Worm (Caenorhabditis elegans): ENCODE data around the gene K03A1.4.

Gene K03A1.4

DNA sequence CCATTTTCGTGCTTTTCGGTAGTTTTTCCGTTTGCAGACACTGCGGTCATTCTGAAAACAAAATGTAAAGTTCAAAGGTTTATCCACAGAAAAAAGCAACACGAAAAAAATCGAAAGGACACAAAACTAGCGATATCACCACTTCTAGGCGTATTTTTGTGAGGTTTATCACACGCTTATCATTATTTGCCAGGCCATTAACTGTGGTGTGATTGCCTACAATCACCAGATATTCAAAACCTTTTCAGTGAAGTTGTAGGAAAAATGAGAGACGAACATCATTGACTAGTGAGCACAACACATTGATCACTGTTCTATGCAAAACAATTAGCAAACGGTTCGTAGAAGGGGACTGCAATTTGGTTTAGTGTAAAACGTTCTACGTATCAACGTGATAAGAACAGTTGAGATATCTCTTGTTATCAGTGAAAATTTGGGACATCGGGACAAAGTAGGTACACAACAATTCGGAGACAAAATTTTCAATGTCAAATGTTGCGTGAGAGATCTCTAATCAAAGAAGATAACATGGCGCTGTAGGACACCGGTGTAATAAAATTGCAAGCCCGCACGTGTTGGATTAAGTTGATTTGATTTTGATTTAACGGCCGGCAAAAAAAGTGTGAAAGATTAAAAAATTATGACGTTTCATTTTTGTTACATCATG, 7.1 kb upstream of the K03A1.4 start, which contains the start of gene sur-5:
sur-5 (minus strand) TSS at position 51 of the 667 bp plus-strand sequence.
- TF ChIP-seq ceh-79 (tag; optimal IDR thresholded peaks at IDR 0.05) (no peak), atf-7 (tag; optimal IDR thresholded peaks at IDR 0.05) (peak; percentile 13), nhr-90 (tag; optimal IDR thresholded peaks at IDR 0.05) (peak; percentile 4), let-526 (GFP tag; IDR thresholded peaks at IDR 0.05) (no peak), lin-40 (tag; optimal IDR thresholded peaks at IDR 0.05) (peak; percentile 19), nhr-80 (tag; optimal IDR thresholded peaks at IDR 0.05) (peak; percentile 84)

DNA sequence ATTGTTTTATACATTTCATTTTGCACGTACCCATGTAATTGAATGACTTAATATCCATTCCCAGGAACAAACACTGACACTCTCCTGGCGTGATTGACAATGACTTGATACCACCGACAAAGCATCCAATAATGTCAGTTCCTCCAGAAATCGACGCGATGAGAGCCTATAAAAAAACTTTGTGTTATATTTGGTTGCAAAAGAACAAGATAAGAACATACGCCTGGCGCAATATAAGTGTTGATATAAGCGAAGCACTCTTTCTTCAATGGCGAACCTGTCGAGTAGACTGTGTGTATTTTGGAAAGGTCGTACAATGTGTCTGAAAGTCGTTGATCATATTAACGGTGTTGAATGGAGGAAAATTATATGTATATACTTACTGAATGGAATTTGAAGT, 4.6 kb upstream of the K03A1.4 start:
- TF ChIP-seq unc-62 (GFP tag; optimal IDR thresholded peaks at IDR 0.05) (no peak), nhr-80 (tag; optimal IDR thresholded peaks at IDR 0.05) (peak; percentile 59)

DNA sequence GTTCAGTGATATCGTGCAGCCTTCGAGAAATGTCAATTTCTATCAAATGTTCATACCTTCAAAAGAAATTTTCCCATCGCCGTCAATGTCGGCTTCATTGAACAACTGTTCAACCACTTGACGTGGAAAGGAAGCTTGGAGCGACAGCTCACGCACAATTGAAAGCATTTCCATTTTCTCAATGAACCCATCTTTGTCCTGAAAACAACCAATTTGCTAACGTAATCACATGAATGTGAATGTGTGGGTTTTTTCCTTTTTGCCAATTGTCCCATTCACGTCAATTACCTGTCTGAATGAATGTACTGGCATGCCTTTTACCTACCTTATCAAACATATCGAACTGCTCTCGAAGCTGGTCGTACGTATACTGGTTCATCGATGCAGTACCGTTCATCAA, 2.2 kb downstream of the K03A1.4 start:
- no peak for TF ChIP-seq sptf-2 (GFP tag; optimal IDR thresholded peaks at IDR 0.05)
- TF ChIP-seq ztf-18 (tag; optimal IDR thresholded peaks at IDR 0.05): no peak
- no peak for TF ChIP-seq ZK185.1 (tag; optimal IDR thresholded peaks at IDR 0.05; ENCODE audit: poor library complexity, severe bottlenecking)
- no peak for TF ChIP-seq madf-3 (GFP tag; IDR thresholded peaks at IDR 0.05)
- TF ChIP-seq ets-4 (GFP tag; optimal IDR thresholded peaks at IDR 0.05): peak; percentile 26
- TF ChIP-seq cebp-2 (GFP tag; IDR thresholded peaks at IDR 0.05): no peak
- TF ChIP-seq Y53F4B.3 (GFP tag; IDR thresholded peaks at IDR 0.05): no peak
- TF ChIP-seq let-607 (tag; optimal IDR thresholded peaks at IDR 0.05): peak; percentile 78 to 91
- TF ChIP-seq ceh-27 (GFP tag; optimal IDR thresholded peaks at IDR 0.05): no peak
- no peak for TF ChIP-seq lin-26 (GFP tag; IDR thresholded peaks at IDR 0.05)
- TF ChIP-seq mes-4 (tag; optimal IDR thresholded peaks at IDR 0.05): no peak
- TF ChIP-seq him-1 (tag; optimal IDR thresholded peaks at IDR 0.05): no peak
- no peak for TF ChIP-seq gei-17 (GFP tag; optimal IDR thresholded peaks at IDR 0.05)
- TF ChIP-seq nhr-90 (tag; optimal IDR thresholded peaks at IDR 0.05): no peak
- no peak for TF ChIP-seq cebp-1 (GFP tag; IDR thresholded peaks at IDR 0.05)
- peak; percentile 39 for TF ChIP-seq cebp-1 (tag; optimal IDR thresholded peaks at IDR 0.05)
- no peak for TF ChIP-seq B0035.1 (tag; optimal IDR thresholded peaks at IDR 0.05)
- peak; percentile 96 for TF ChIP-seq nhr-80 (tag; optimal IDR thresholded peaks at IDR 0.05)
- no peak for TF ChIP-seq efl-1 (GFP tag; optimal IDR thresholded peaks at IDR 0.05)
- no peak for TF ChIP-seq ceh-40 (GFP tag; IDR thresholded peaks at IDR 0.05)
- peak; percentile 53; the same call in 1 of the 2 replicates for TF ChIP-seq B0336.3 (GFP tag; IDR thresholded peaks at IDR 0.05)
- TF ChIP-seq madf-8 (GFP tag; conservative IDR thresholded peaks at IDR 0.05): no peak
- no peak for TF ChIP-seq ztf-25 (GFP tag; IDR thresholded peaks at IDR 0.05)
- TF ChIP-seq unc-62 (GFP tag; optimal IDR thresholded peaks at IDR 0.05): peak; percentile 29
- TF ChIP-seq rcor-1 (GFP tag; IDR thresholded peaks at IDR 0.05): no peak
- no peak for TF ChIP-seq D2030.7 (GFP tag; IDR thresholded peaks at IDR 0.05)
- no peak for TF ChIP-seq B0019.2 (GFP tag; conservative IDR thresholded peaks at IDR 0.05)
- no peak for TF ChIP-seq zim-3 (tag; optimal IDR thresholded peaks at IDR 0.05)
- no peak for TF ChIP-seq F49E8.2 (tag; optimal IDR thresholded peaks at IDR 0.05; ENCODE audit: insufficient read depth)
- no peak for TF ChIP-seq egrh-3 (GFP tag; IDR thresholded peaks at IDR 0.05)
- TF ChIP-seq nfyb-1 (GFP tag; IDR thresholded peaks at IDR 0.05): no peak
- TF ChIP-seq C17E4.6 (GFP tag; IDR thresholded peaks at IDR 0.05): no peak
- TF ChIP-seq ztf-22 (GFP tag; optimal IDR thresholded peaks at IDR 0.05): peak; percentile 53
- no peak for TF ChIP-seq madf-10 (tag; optimal IDR thresholded peaks at IDR 0.05)
- no peak for TF ChIP-seq snpc-3.4 (tag; optimal IDR thresholded peaks at IDR 0.05)
- no peak for TF ChIP-seq lin-54 (GFP tag; optimal IDR thresholded peaks at IDR 0.05)
- TF ChIP-seq rec-8 (tag; optimal IDR thresholded peaks at IDR 0.05): no peak
- TF ChIP-seq hlh-12 (tag; optimal IDR thresholded peaks at IDR 0.05): no peak
- TF ChIP-seq ceh-91 (GFP tag; IDR thresholded peaks at IDR 0.05): no peak
- no peak for TF ChIP-seq Y53G8AR.9 (GFP tag; conservative IDR thresholded peaks at IDR 0.05)
